Worm (Caenorhabditis elegans) whole organism, L2 larva: ENCODE data around the gene M04D8.4.

Experiments used
- C34F6.9 ChIP-seq: fragments of 150-350 bp; optimal IDR thresholded peaks from 2 replicates; lab custom pipeline; 2014; ENCODE audit warnings: missing biosample characterization, missing genetic modification characterization
- F13H6.1 ChIP-seq: sonication (generic microtip); optimal IDR thresholded peaks from 2 replicates; lab custom pipeline; 2016; ENCODE audit warnings: missing genetic modification characterization, missing compliant biosample characterization
- R02D3.7 ChIP-seq: fragments of 150-350 bp; optimal IDR thresholded peaks from 2 replicates; lab custom pipeline; 2014; ENCODE audit warnings: missing biosample characterization, missing genetic modification characterization
- Y55F3AM.14 ChIP-seq: fragments of 200-800 bp; sonication (Bioruptor generic); optimal IDR thresholded peaks from 2 replicates; lab custom pipeline; 2018; ENCODE audit warnings: mild to moderate bottlenecking, missing genetic modification characterization, missing compliant biosample characterization
- ZK546.5 ChIP-seq: sonication (generic microtip); optimal IDR thresholded peaks from 2 replicates; lab custom pipeline; 2017; ENCODE audit warnings: missing biosample characterization, missing genetic modification characterization
- alr-1 ChIP-seq: fragments of 150-350 bp; optimal IDR thresholded peaks from 2 replicates; lab custom pipeline; 2014; ENCODE audit warnings: missing biosample characterization, missing genetic modification characterization
- aly-2 ChIP-seq: fragments of 150-350 bp; optimal IDR thresholded peaks from 2 replicates; lab custom pipeline; 2014; ENCODE audit warnings: missing biosample characterization, missing genetic modification characterization
- ama-1 ChIP-seq: fragments of 150-350 bp; optimal IDR thresholded peaks from 2 replicates; lab custom pipeline; 2018; ENCODE audit warnings: inconsistent platforms
- blmp-1 ChIP-seq: sonication (generic microtip); optimal IDR thresholded peaks from 2 replicates; lab custom pipeline; 2017; ENCODE audit warnings: missing genetic modification characterization, mild to moderate bottlenecking, missing compliant biosample characterization, antibody characterized with exemption, moderate library complexity; ENCODE audit not compliant: insufficient read depth
- ceh-16 ChIP-seq: fragments of 150-350 bp; optimal IDR thresholded peaks from 2 replicates; lab custom pipeline; 2014; ENCODE audit warnings: missing biosample characterization, missing genetic modification characterization
- ceh-82 ChIP-seq: fragments of 150-350 bp; optimal IDR thresholded peaks from 2 replicates; lab custom pipeline; 2014; ENCODE audit warnings: missing biosample characterization, missing genetic modification characterization
- dmd-4 ChIP-seq: sonication (generic microtip); optimal IDR thresholded peaks from 2 replicates; lab custom pipeline; 2017; ENCODE audit warnings: missing biosample characterization, missing genetic modification characterization
- egl-27 ChIP-seq: sonication (generic microtip); optimal IDR thresholded peaks from 3 replicates; lab custom pipeline; 2017; ENCODE audit warnings: missing biosample characterization, missing genetic modification reagents, missing genetic modification characterization
- elt-1 ChIP-seq: fragments of 150-350 bp; optimal IDR thresholded peaks from 2 replicates; lab custom pipeline; 2014; ENCODE audit warnings: missing biosample characterization, missing genetic modification characterization
- elt-3 ChIP-seq: sonication (generic microtip); optimal IDR thresholded peaks from 2 replicates; lab custom pipeline; 2017; ENCODE audit warnings: missing biosample characterization, missing genetic modification characterization
- lin-11 ChIP-seq: fragments of 150-350 bp; sonication (generic microtip); optimal IDR thresholded peaks from 2 replicates; lab custom pipeline; 2014; ENCODE audit warnings: missing biosample characterization, missing genetic modification characterization, inconsistent platforms, mixed read lengths
- lin-39 ChIP-seq: fragments of 150-350 bp; optimal IDR thresholded peaks from 2 replicates; lab custom pipeline; 2014; ENCODE audit warnings: missing biosample characterization, missing genetic modification reagents, missing genetic modification characterization
- lsy-2 ChIP-seq, 2 experiments: fragments of 150-350 bp in 1 of 2; sonication (generic microtip) in 1 of 2; optimal IDR thresholded peaks; 2 replicates each; lab custom pipeline; 2014 to 2017; ENCODE audit warnings: missing biosample characterization in 2 of 2, missing genetic modification characterization in 2 of 2
- mab-5 ChIP-seq: fragments of 150-350 bp; optimal IDR thresholded peaks from 2 replicates; lab custom pipeline; 2014; ENCODE audit warnings: missing biosample characterization, missing genetic modification characterization
- mdl-1 ChIP-seq, 2 experiments: fragments of 150-350 bp in 1 of 2; sonication (generic microtip) in 1 of 2; optimal IDR thresholded peaks; 2 replicates each; lab custom pipeline; 2017; ENCODE audit warnings: missing biosample characterization in 2 of 2, missing genetic modification characterization in 2 of 2
- nhr-12 ChIP-seq: fragments of 150-350 bp; optimal IDR thresholded peaks from 2 replicates; lab custom pipeline; 2014; ENCODE audit warnings: missing biosample characterization, missing genetic modification characterization
- nhr-129 ChIP-seq: fragments of 150-350 bp; optimal IDR thresholded peaks from 2 replicates; lab custom pipeline; 2014; ENCODE audit warnings: missing biosample characterization, missing genetic modification characterization
- nhr-21 ChIP-seq: fragments of 150-350 bp; optimal IDR thresholded peaks from 2 replicates; lab custom pipeline; 2014; ENCODE audit warnings: missing biosample characterization, missing genetic modification characterization
- nhr-25 ChIP-seq: fragments of 150-350 bp; sonication (generic microtip); optimal IDR thresholded peaks from 3 replicates; lab custom pipeline; 2014; ENCODE audit warnings: missing biosample characterization, missing genetic modification characterization
- nhr-6 ChIP-seq: fragments of 150-350 bp; optimal IDR thresholded peaks from 2 replicates; lab custom pipeline; 2014; ENCODE audit warnings: missing biosample characterization, missing genetic modification characterization
- peb-1 ChIP-seq: fragments of 150-350 bp; optimal IDR thresholded peaks from 2 replicates; lab custom pipeline; 2014; ENCODE audit warnings: missing biosample characterization, missing genetic modification characterization
- sem-4 ChIP-seq: fragments of 150-350 bp; optimal IDR thresholded peaks from 2 replicates; lab custom pipeline; 2014; ENCODE audit warnings: missing biosample characterization, missing genetic modification reagents, missing genetic modification characterization
- skn-1 ChIP-seq: sonication (generic microtip); optimal IDR thresholded peaks from 2 replicates; lab custom pipeline; 2017; ENCODE audit warnings: missing biosample characterization, missing genetic modification characterization
- sma-3 ChIP-seq: sonication (generic microtip); optimal IDR thresholded peaks from 2 replicates; lab custom pipeline; 2016; ENCODE audit warnings: missing genetic modification reagents, missing genetic modification characterization, missing compliant biosample characterization
- sma-9 ChIP-seq, 2 experiments: fragments of 150-350 bp in 1 of 2; sonication (generic microtip) in 1 of 2; optimal IDR thresholded peaks; 2 replicates each; lab custom pipeline; 2014 to 2016; ENCODE audit warnings: missing genetic modification characterization in 2 of 2, mild to moderate bottlenecking in 1 of 2, missing biosample characterization in 1 of 2, missing compliant biosample characterization in 1 of 2, missing genetic modification reagents in 1 of 2, moderate library complexity in 1 of 2
- snpc-4 ChIP-seq: fragments of 150-350 bp; optimal IDR thresholded peaks from 2 replicates; lab custom pipeline; 2014; ENCODE audit warnings: missing biosample characterization, missing genetic modification characterization
- unc-39 ChIP-seq: fragments of 150-350 bp; optimal IDR thresholded peaks from 2 replicates; lab custom pipeline; 2014; ENCODE audit warnings: missing biosample characterization, missing genetic modification characterization
- zag-1 ChIP-seq: fragments of 150-350 bp; optimal IDR thresholded peaks from 2 replicates; lab custom pipeline; 2014; ENCODE audit warnings: missing biosample characterization, missing genetic modification characterization
- ztf-1 ChIP-seq: fragments of 200-800 bp; sonication (Bioruptor generic); conservative IDR thresholded peaks from 2 replicates; pipeline ENCODE4 v1.3.6; 2022; ENCODE audit warnings: missing genetic modification characterization, missing compliant biosample characterization
- ztf-11 ChIP-seq: sonication (generic microtip); optimal IDR thresholded peaks from 2 replicates; lab custom pipeline; 2017; ENCODE audit warnings: missing biosample characterization, missing genetic modification characterization

M04D8.4 gene

DNA sequence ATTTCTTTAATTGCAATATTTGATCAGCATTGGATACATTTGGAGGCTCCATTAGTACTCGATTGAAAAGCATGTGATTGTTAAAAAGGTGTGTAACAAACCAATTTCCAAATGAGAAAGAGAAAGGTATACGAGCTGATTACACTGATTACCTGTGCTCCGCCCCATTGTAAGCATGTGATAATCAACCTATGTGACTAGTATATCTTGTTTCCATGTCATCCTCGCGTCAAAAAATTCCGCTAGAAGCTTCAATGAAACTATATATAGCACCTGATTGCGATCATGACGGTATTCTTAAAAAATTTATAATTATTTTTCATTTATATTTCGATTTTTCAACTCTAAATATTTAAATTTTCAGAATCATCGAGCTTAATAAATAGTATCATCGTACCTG lies at the start of gene M04D8.4:
TSS of gene M04D8.4 (minus strand) at position 101 of the 400 bp plus-strand sequence.
- no peak for TF ChIP-seq alr-1 (tag; lab: Kevin White, UChicago)
- no peak for TF ChIP-seq ztf-1 (GFP tag; lab: Robert Waterston, UW)
- TF ChIP-seq lsy-2 (tag; optimal IDR thresholded peaks at IDR 0.05; lab: Kevin White, UChicago) = no peak
- no peak for TF ChIP-seq mdl-1 (tag; optimal IDR thresholded peaks at IDR 0.05; lab: Kevin White, UChicago)
- no peak for TF ChIP-seq F13H6.1
- TF ChIP-seq blmp-1 (tag; lab: Kevin White, UChicago) = no peak
- TF ChIP-seq ama-1 (lab: Kevin White, UChicago) = no peak

DNA sequence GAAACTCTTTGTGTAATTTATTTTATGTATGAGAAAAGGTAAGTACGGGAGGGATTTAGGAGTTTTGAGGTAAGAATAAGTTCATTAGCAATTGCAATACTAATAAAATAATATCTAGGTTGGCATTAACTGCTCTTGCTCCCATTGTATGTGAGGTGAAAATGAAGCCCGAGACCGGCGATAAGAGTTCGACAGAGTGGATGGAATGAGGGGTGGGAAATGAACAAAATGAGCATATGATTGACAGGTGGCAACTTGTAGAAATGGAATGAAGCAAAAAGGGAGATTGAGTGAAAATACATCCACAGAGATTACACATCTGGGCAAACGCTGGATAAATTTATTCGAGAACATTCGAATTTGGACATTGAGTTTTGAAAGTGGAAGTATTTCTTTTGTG lies 48.3 kb upstream of the M04D8.4 start:
- TF ChIP-seq nhr-12 (tag; lab: Kevin White, UChicago) (no peak), elt-3 (tag; lab: Kevin White, UChicago) (no peak), sma-3 (GFP tag; lab: Kevin White, UChicago) (no peak), nhr-6 (tag; lab: Kevin White, UChicago) (no peak), egl-27 (tag; lab: Kevin White, UChicago) (no peak), lsy-2 (tag; optimal IDR thresholded peaks at IDR 0.05; lab: Kevin White, UChicago) (no peak), alr-1 (tag; lab: Kevin White, UChicago) (no peak), lin-39 (tag; lab: Kevin White, UChicago) (no peak), zag-1 (tag; lab: Kevin White, UChicago) (no peak), C34F6.9 (tag; lab: Kevin White, UChicago) (no peak), lin-11 (tag; lab: Kevin White, UChicago) (no peak), mab-5 (tag; lab: Kevin White, UChicago) (no peak), Y55F3AM.14 (GFP tag; lab: Kevin White, UChicago) (no peak), ZK546.5 (tag; lab: Kevin White, UChicago) (no peak), sma-9 (GFP tag; optimal IDR thresholded peaks at IDR 0.05; lab: Kevin White, UChicago) (no peak), sma-9 (tag; optimal IDR thresholded peaks at IDR 0.05; lab: Kevin White, UChicago) (no peak), R02D3.7 (tag; lab: Kevin White, UChicago) (no peak), dmd-4 (tag; lab: Kevin White, UChicago) (no peak)
- TF ChIP-seq, all 48 proteins: peak for 0

DNA sequence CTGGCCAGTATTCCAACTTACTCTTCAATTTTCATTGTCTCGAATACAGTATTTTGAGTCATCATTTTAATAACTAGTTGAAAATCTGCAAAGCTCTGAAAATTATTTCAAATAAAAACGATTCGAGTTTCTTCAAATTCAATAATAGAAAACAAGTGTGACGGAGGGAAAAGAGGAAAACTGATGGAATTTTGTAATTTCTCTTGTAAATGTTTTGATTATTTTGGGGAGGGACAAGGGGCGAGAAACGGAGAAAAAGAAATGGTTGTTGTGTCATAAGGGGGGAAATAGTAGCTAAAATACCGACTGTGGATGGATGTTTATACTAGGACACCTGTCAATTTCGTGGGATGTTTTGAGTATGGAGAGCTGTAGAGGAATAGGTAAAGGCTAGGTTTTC lies 47.7 kb upstream of the M04D8.4 start, which contains the start of gene T16G12.9:
TSS of gene T16G12.9 (minus strand) at position 101 of the 400 bp plus-strand sequence.
- TF ChIP-seq skn-1 (tag; lab: Kevin White, UChicago) (no peak), aly-2 (tag; lab: Kevin White, UChicago) (no peak), ZK546.5 (tag; lab: Kevin White, UChicago) (no peak), snpc-4 (tag; lab: Kevin White, UChicago) (no peak), Y55F3AM.14 (GFP tag; lab: Kevin White, UChicago) (no peak), sma-3 (GFP tag; lab: Kevin White, UChicago) (no peak), ceh-16 (no peak), ceh-82 (tag; lab: Kevin White, UChicago) (no peak), mab-5 (tag; lab: Kevin White, UChicago) (no peak), lsy-2 (tag; optimal IDR thresholded peaks at IDR 0.05; lab: Kevin White, UChicago) (no peak), unc-39 (tag; lab: Kevin White, UChicago) (no peak)

DNA sequence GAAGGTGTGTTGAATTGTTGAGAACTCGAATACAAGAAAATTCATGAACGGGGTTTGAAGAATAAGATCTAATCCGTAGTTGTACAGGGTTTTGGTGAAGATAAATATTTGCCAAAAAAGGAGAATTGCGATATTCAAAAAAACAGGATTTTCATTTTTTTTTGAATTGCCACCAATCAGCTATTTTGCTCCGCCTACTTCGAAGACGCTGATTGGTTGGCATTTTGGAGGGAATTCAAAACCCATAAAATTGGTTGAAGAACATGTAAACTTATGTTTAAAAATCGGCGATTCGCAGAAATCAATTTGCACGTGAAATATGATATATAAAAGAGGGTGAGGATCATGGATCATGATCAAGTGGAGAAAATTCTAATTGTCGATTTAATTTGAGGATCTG lies 45.6 kb upstream of the M04D8.4 start:
- TF ChIP-seq C34F6.9 (tag; lab: Kevin White, UChicago) (no peak), peb-1 (tag; lab: Kevin White, UChicago) (no peak), nhr-25 (no peak), ztf-1 (GFP tag; lab: Robert Waterston, UW) (no peak), mab-5 (tag; lab: Kevin White, UChicago) (no peak), aly-2 (tag; lab: Kevin White, UChicago) (no peak), ama-1 (lab: Kevin White, UChicago) (no peak), nhr-21 (no peak), lin-39 (tag; lab: Kevin White, UChicago) (no peak)

DNA sequence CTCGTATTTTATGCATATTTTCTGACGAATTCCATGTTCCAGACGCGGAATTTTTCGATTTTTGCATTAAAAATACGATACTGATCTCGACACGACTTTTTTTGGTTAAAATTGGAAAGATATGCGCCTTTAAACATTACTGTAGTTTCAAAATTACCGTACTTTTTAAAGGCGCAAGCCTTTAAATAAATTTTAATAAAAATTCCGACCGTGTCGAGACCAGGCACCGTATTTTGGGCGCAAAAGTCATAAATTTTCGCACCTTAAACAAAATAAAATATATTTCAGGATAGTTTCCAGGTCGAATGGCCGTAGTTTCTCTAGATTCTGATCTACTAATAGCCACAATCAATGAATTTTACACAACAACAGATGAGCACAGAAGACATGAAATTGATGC lies 38.8 kb upstream of the M04D8.4 start, which contains the start of gene T16G12.6:
TSS of gene T16G12.6 (plus strand) at position 301 of the 400 bp plus-strand sequence.
- TF ChIP-seq sem-4 (tag; lab: Kevin White, UChicago) = no peak
- no peak for TF ChIP-seq lin-39 (tag; lab: Kevin White, UChicago)
- no peak for TF ChIP-seq nhr-12 (tag; lab: Kevin White, UChicago)
- no peak for TF ChIP-seq ztf-1 (GFP tag; lab: Robert Waterston, UW)
- TF ChIP-seq F13H6.1 = no peak
- no peak for TF ChIP-seq nhr-129
- TF ChIP-seq mab-5 (tag; lab: Kevin White, UChicago) = no peak
- TF ChIP-seq elt-1 = no peak
- no peak for TF ChIP-seq ztf-11 (tag; lab: Kevin White, UChicago)
